Fruit fly (Drosophila melanogaster) whole organism, wandering third instar larva: ENCODE data around the gene Grip91.

Source experiments
- Abd-B ChIP-seq: fragments of >200 bp; optimal IDR thresholded peaks from 2 replicates; lab custom pipeline; 2017; ENCODE audit warnings: missing biosample characterization, missing genetic modification characterization
- CG32264 ChIP-seq: fragments of 200-800 bp; sonication (Bioruptor generic); optimal IDR thresholded peaks from 2 replicates; lab custom pipeline; 2016; ENCODE audit warnings: missing biosample characterization, missing genetic modification characterization
- CG9705 ChIP-seq: fragments of 200-800 bp; sonication (Bioruptor generic); optimal IDR thresholded peaks from 2 replicates; lab custom pipeline; 2018; ENCODE audit warnings: missing biosample characterization, mild to moderate bottlenecking, missing genetic modification characterization
- CrebA ChIP-seq: fragments of 200-800 bp; sonication (Bioruptor generic); optimal IDR thresholded peaks from 2 replicates; lab custom pipeline; 2016; ENCODE audit warnings: missing biosample characterization, mild to moderate bottlenecking, missing genetic modification characterization, borderline replicate concordance
- Dfd ChIP-seq: fragments of >200 bp; optimal IDR thresholded peaks from 2 replicates; lab custom pipeline; 2017; ENCODE audit warnings: missing biosample characterization, missing genetic modification characterization
- Dif ChIP-seq: fragments of 200-275, 200-300 bp; sonication (Bioruptor generic); optimal IDR thresholded peaks from 2 replicates; lab custom pipeline; 2018; ENCODE audit warnings: missing biosample characterization, missing genetic modification characterization; ENCODE audit not compliant: partially characterized antibody
- GATAd ChIP-seq: sonication (Bioruptor generic); optimal IDR thresholded peaks from 2 replicates; lab custom pipeline; 2016; ENCODE audit warnings: missing biosample characterization, missing genetic modification characterization
- HLH106 ChIP-seq: fragments of 200-800 bp; optimal IDR thresholded peaks from 3 replicates; lab custom pipeline; 2019; ENCODE audit warnings: missing biosample characterization, mild to moderate bottlenecking, missing genetic modification characterization, moderate library complexity
- Hnf4 ChIP-seq: fragments of 200-800 bp; sonication (Bioruptor generic); optimal IDR thresholded peaks from 2 replicates; lab custom pipeline; 2016; ENCODE audit warnings: missing biosample characterization, mild to moderate bottlenecking, missing genetic modification characterization
- Hr78 ChIP-seq: fragments of >200 bp; optimal IDR thresholded peaks from 2 replicates; lab custom pipeline; 2017; ENCODE audit warnings: missing biosample characterization, missing genetic modification characterization
- Hr83 ChIP-seq: fragments of 200-300 bp; sonication (Bioruptor generic); optimal IDR thresholded peaks from 2 replicates; lab custom pipeline; 2016; ENCODE audit warnings: missing biosample characterization, mild to moderate bottlenecking, missing genetic modification characterization, moderate library complexity; ENCODE audit not compliant: poor library complexity, severe bottlenecking
- Jra ChIP-seq: sonication (Bioruptor generic); optimal IDR thresholded peaks from 2 replicates; lab custom pipeline; 2016; ENCODE audit warnings: missing biosample characterization, missing genetic modification characterization
- Mio ChIP-seq: sonication (Bioruptor generic); optimal IDR thresholded peaks from 2 replicates; lab custom pipeline; 2016; ENCODE audit warnings: missing biosample characterization, missing genetic modification characterization
- Myc ChIP-seq: fragments of >200 bp; optimal IDR thresholded peaks from 2 replicates; lab custom pipeline; 2017
- N ChIP-seq: fragments of >200 bp; optimal IDR thresholded peaks from 2 replicates; lab custom pipeline; 2018; ENCODE audit warnings: missing biosample characterization, missing external identifiers, missing genetic modification characterization
- OdsH ChIP-seq: fragments of 200-800 bp; sonication (Bioruptor generic); optimal IDR thresholded peaks from 2 replicates; lab custom pipeline; 2016; ENCODE audit warnings: missing biosample characterization, mild to moderate bottlenecking, missing genetic modification characterization
- Rel ChIP-seq, 2 experiments: fragments of 200-800 bp; sonication (Bioruptor generic) in 1 of 2; optimal IDR thresholded peaks; 2 replicates in 1 of 2; 3 replicates in 1 of 2; lab custom pipeline; 2016 to 2019; ENCODE audit warnings: mild to moderate bottlenecking in 2 of 2, missing biosample characterization in 2 of 2, missing genetic modification characterization in 2 of 2, moderate library complexity in 1 of 2
- Sp1 ChIP-seq: fragments of 200-800 bp; sonication (Bioruptor generic); optimal IDR thresholded peaks from 3 replicates; lab custom pipeline; 2019; ENCODE audit warnings: missing biosample characterization, mild to moderate bottlenecking, missing genetic modification characterization, moderate library complexity
- Vsx2 ChIP-seq: fragments of 200-300, 225-300 bp; sonication (Bioruptor generic); optimal IDR thresholded peaks from 2 replicates; lab custom pipeline; 2018; ENCODE audit warnings: missing biosample characterization, missing genetic modification characterization; ENCODE audit not compliant: partially characterized antibody
- br ChIP-seq: fragments of 200-800 bp; sonication (Bioruptor generic); optimal IDR thresholded peaks from 2 replicates; lab custom pipeline; 2016; ENCODE audit warnings: missing biosample characterization, missing genetic modification characterization
- brk ChIP-seq: fragments of 200-800 bp; sonication (Bioruptor generic); optimal IDR thresholded peaks from 2 replicates; lab custom pipeline; 2016; ENCODE audit warnings: missing biosample characterization, mild to moderate bottlenecking, missing genetic modification characterization
- dl ChIP-seq, 2 experiments: fragments of 175-275, 200-275 bp in 1 of 2; fragments of 200-275 bp in 1 of 2; sonication (Bioruptor generic); optimal IDR thresholded peaks; lab custom pipeline; 2018; ENCODE audit warnings: mild to moderate bottlenecking in 2 of 2, missing biosample characterization in 2 of 2, missing genetic modification characterization in 2 of 2, moderate library complexity in 2 of 2; ENCODE audit not compliant: partially characterized antibody in 2 of 2, insufficient read depth in 1 of 2
- dmrt93B ChIP-seq: fragments of 200-800 bp; sonication (Bioruptor generic); optimal IDR thresholded peaks from 2 replicates; lab custom pipeline; 2018; ENCODE audit warnings: missing biosample characterization, mild to moderate bottlenecking, missing genetic modification characterization
- dsf ChIP-seq: sonication (Bioruptor generic); optimal IDR thresholded peaks from 2 replicates; lab custom pipeline; 2016; ENCODE audit warnings: missing biosample characterization, missing genetic modification characterization, borderline replicate concordance
- ey ChIP-seq: fragments of 200-800 bp; sonication (Bioruptor generic); optimal IDR thresholded peaks from 2 replicates; lab custom pipeline; 2016; ENCODE audit warnings: missing biosample characterization, missing genetic modification characterization
- foxo ChIP-seq, 2 experiments: fragments of 200-800 bp; sonication (Bioruptor generic); optimal IDR thresholded peaks; 2 replicates in 1 of 2; 3 replicates in 1 of 2; lab custom pipeline; 2016 to 2017; ENCODE audit warnings: missing biosample characterization in 2 of 2, missing genetic modification characterization in 2 of 2
- fru ChIP-seq: fragments of 200-800 bp; sonication (Bioruptor generic); optimal IDR thresholded peaks from 3 replicates; lab custom pipeline; 2016; ENCODE audit warnings: missing biosample characterization, mild to moderate bottlenecking, missing genetic modification characterization
- h ChIP-seq: fragments of 200-800 bp; sonication (Bioruptor generic); optimal IDR thresholded peaks from 3 replicates; lab custom pipeline; 2016; ENCODE audit warnings: missing biosample characterization, mild to moderate bottlenecking, missing genetic modification characterization
- jim ChIP-seq: fragments of 175-275, 200-325 bp; sonication (Bioruptor generic); optimal IDR thresholded peaks from 2 replicates; lab custom pipeline; 2016; ENCODE audit warnings: missing biosample characterization, mild to moderate bottlenecking, missing genetic modification characterization
- lola ChIP-seq: fragments of >200 bp; optimal IDR thresholded peaks from 2 replicates; lab custom pipeline; 2017; ENCODE audit warnings: missing biosample characterization, missing genetic modification characterization
- pan ChIP-seq: fragments of >200 bp; optimal IDR thresholded peaks from 2 replicates; lab custom pipeline; 2017
- psq ChIP-seq: fragments of 200-800 bp; sonication (Bioruptor generic); optimal IDR thresholded peaks from 3 replicates; lab custom pipeline; 2017; ENCODE audit warnings: missing biosample characterization, mild to moderate bottlenecking, missing genetic modification characterization, moderate library complexity
- rgr ChIP-seq: fragments of 200-800 bp; sonication (Bioruptor generic); optimal IDR thresholded peaks from 3 replicates; lab custom pipeline; 2016; ENCODE audit warnings: missing biosample characterization, mild to moderate bottlenecking, missing genetic modification characterization
- sage ChIP-seq: fragments of 200-800 bp; sonication (Bioruptor generic); optimal IDR thresholded peaks from 2 replicates; lab custom pipeline; 2016; ENCODE audit warnings: missing biosample characterization, mild to moderate bottlenecking, missing genetic modification characterization
- sv ChIP-seq: fragments of 200-800 bp; sonication (Bioruptor generic); optimal IDR thresholded peaks from 3 replicates; lab custom pipeline; 2016; ENCODE audit warnings: missing biosample characterization, missing genetic modification characterization
- tai ChIP-seq: sonication (Bioruptor generic); optimal IDR thresholded peaks from 2 replicates; lab custom pipeline; 2016; ENCODE audit warnings: missing biosample characterization, missing genetic modification characterization
- usp ChIP-seq: fragments of >200 bp; optimal IDR thresholded peaks from 2 replicates; lab custom pipeline; 2017; ENCODE audit warnings: missing biosample characterization, missing genetic modification characterization
- woc ChIP-seq: sonication (Bioruptor generic); optimal IDR thresholded peaks from 2 replicates; lab custom pipeline; 2016; ENCODE audit warnings: missing biosample characterization, mild to moderate bottlenecking, missing genetic modification characterization

The Grip91 gene

dm6 chrX:13740062-13740461 lies 4.4 kb downstream of the Grip91 start:
- no peak for TF ChIP-seq Hr78 (GFP tag; lab: Kevin White, UChicago)
- TF ChIP-seq HLH106: peak; percentile 67
- TF ChIP-seq dmrt93B (GFP tag; lab: Kevin White, UChicago): peak; percentile 46
- no peak for TF ChIP-seq dsf
- no peak for TF ChIP-seq Rel (GFP tag; optimal IDR thresholded peaks at IDR 0.05; lab: Kevin White, UChicago)
- peak; percentile 56 for TF ChIP-seq Rel (tag; optimal IDR thresholded peaks at IDR 0.05; lab: Kevin White, UChicago)
- TF ChIP-seq Dfd (GFP tag; lab: Kevin White, UChicago): no peak
- TF ChIP-seq rgr (GFP tag; lab: Kevin White, UChicago): peak; percentile 80
- peak; percentile 75 for TF ChIP-seq OdsH (GFP tag; lab: Kevin White, UChicago)
- TF ChIP-seq CG32264 (GFP tag; lab: Kevin White, UChicago): no peak
- TF ChIP-seq ey: peak; percentile 84
- peak; percentile 47 for TF ChIP-seq fru (GFP tag; lab: Kevin White, UChicago)
- TF ChIP-seq Myc: no peak
- TF ChIP-seq Hnf4 (GFP tag; lab: Kevin White, UChicago): peak; percentile 90
- no peak for TF ChIP-seq brk (GFP tag; lab: Kevin White, UChicago)
- TF ChIP-seq dl (GFP tag; optimal IDR thresholded peaks at IDR 0.05; lab: Kevin White, UChicago; ENCODE audit: insufficient read depth in 1 of 2, partially characterized antibody in 2 of 2): no peak
- TF ChIP-seq Mio (GFP tag; lab: Kevin White, UChicago): no peak
- TF ChIP-seq jim (GFP tag; lab: Kevin White, UChicago): peak; percentile 8
- TF ChIP-seq woc: no peak
- no peak for TF ChIP-seq sage
- peak; percentile 2 for TF ChIP-seq Jra (GFP tag; lab: Kevin White, UChicago)
- no peak for TF ChIP-seq Vsx2 (GFP tag; lab: Kevin White, UChicago)
- TF ChIP-seq CG9705 (GFP tag; lab: Kevin White, UChicago): peak; percentile 31
- TF ChIP-seq br: peak; percentile 78
- no peak for TF ChIP-seq Dif (GFP tag; lab: Kevin White, UChicago)
- peak; percentile 84 for TF ChIP-seq Hr83 (GFP tag; lab: Kevin White, UChicago)
- TF ChIP-seq Abd-B (GFP tag; lab: Kevin White, UChicago): no peak
- TF ChIP-seq h: peak; percentile 74
- no peak for TF ChIP-seq lola (GFP tag; lab: Kevin White, UChicago)
- peak; percentile 65 for TF ChIP-seq sv (GFP tag; lab: Kevin White, UChicago)
- TF ChIP-seq CrebA (GFP tag; lab: Kevin White, UChicago): no peak
- no peak for TF ChIP-seq tai
- TF ChIP-seq N (GFP tag; lab: Kevin White, UChicago): no peak
- peak; percentile 45 for TF ChIP-seq Sp1 (GFP tag; lab: Kevin White, UChicago)
- no peak for TF ChIP-seq psq
- TF ChIP-seq pan: no peak
- TF ChIP-seq foxo (GFP tag; optimal IDR thresholded peaks at IDR 0.05; lab: Kevin White, UChicago): peak in 1 of 2 experiments; percentile 74
- no peak for TF ChIP-seq usp (GFP tag; lab: Kevin White, UChicago)
- no peak for TF ChIP-seq GATAd (GFP tag; lab: Kevin White, UChicago)
- TF ChIP-seq, all 38 proteins: peak for 17

dm6 chrX:13739411-13739888 lies 5.0 kb downstream of the Grip91 start, which contains the start of gene CG11151:
TSS of gene CG11151 (plus strand) at chrX:13739744.
- TF ChIP-seq Rel (GFP tag; optimal IDR thresholded peaks at IDR 0.05; lab: Kevin White, UChicago) (peak; percentile 77), Rel (tag; optimal IDR thresholded peaks at IDR 0.05; lab: Kevin White, UChicago) (peak; percentile 78), lola (GFP tag; lab: Kevin White, UChicago) (no peak), fru (GFP tag; lab: Kevin White, UChicago) (peak; percentile 99), brk (GFP tag; lab: Kevin White, UChicago) (peak; percentile 88), GATAd (GFP tag; lab: Kevin White, UChicago) (peak; percentile 69), psq (peak; percentile 93), ey (peak; percentile 97), Jra (GFP tag; lab: Kevin White, UChicago) (peak; percentile 91), usp (GFP tag; lab: Kevin White, UChicago) (no peak), CrebA (GFP tag; lab: Kevin White, UChicago) (no peak), Myc (no peak), Hnf4 (GFP tag; lab: Kevin White, UChicago) (peak; percentile 97), foxo (GFP tag; optimal IDR thresholded peaks at IDR 0.05; lab: Kevin White, UChicago) (peak; percentile 93 to 98), pan (no peak), sage (peak; percentile 96), HLH106 (peak; percentile 96), Vsx2 (GFP tag; lab: Kevin White, UChicago) (no peak), tai (peak; percentile 94), Hr83 (GFP tag; lab: Kevin White, UChicago) (peak; percentile 39), dmrt93B (GFP tag; lab: Kevin White, UChicago) (peak; percentile 89), sv (GFP tag; lab: Kevin White, UChicago) (peak; percentile 90), CG9705 (GFP tag; lab: Kevin White, UChicago) (peak; percentile 95), OdsH (GFP tag; lab: Kevin White, UChicago) (peak; percentile 97), Sp1 (GFP tag; lab: Kevin White, UChicago) (peak; percentile 97), Dfd (GFP tag; lab: Kevin White, UChicago) (no peak), N (GFP tag; lab: Kevin White, UChicago) (no peak), CG32264 (GFP tag; lab: Kevin White, UChicago) (peak; percentile 93), jim (GFP tag; lab: Kevin White, UChicago) (no peak), woc (peak; percentile 98), br (peak; percentile 98), h (peak; percentile 98), dsf (peak; percentile 83), dl (GFP tag; optimal IDR thresholded peaks at IDR 0.05; lab: Kevin White, UChicago; ENCODE audit: insufficient read depth in 1 of 2, partially characterized antibody in 2 of 2) (peak; percentile 7 to 62), Mio (GFP tag; lab: Kevin White, UChicago) (peak; percentile 82), Abd-B (GFP tag; lab: Kevin White, UChicago) (no peak), Hr78 (GFP tag; lab: Kevin White, UChicago) (no peak), rgr (GFP tag; lab: Kevin White, UChicago) (peak; percentile 98), Dif (GFP tag; lab: Kevin White, UChicago) (peak; percentile 36)
